Fruit fly (Drosophila melanogaster) whole organism, embryonic: ENCODE results near the gene SkpD.

Experiments used
- Blimp-1 ChIP-seq: fragments of 200-800 bp; sonication (Bioruptor generic); optimal IDR thresholded peaks from 3 replicates; lab custom pipeline; 2018; ENCODE audit warnings: missing biosample characterization, missing genetic modification characterization, mild to moderate bottlenecking, moderate library complexity, missing genetic modification reagents
- CG11456 ChIP-seq: fragments of 200-800 bp; sonication (Bioruptor generic); IDR thresholded peaks from 3 replicates; pipeline ENCODE4 v1.3.6; 2022; ENCODE audit warnings: missing biosample characterization, missing genetic modification characterization
- CG15479 ChIP-seq: fragments of 200-800 bp; sonication (Bioruptor generic); optimal IDR thresholded peaks from 3 replicates; lab custom pipeline; 2019; ENCODE audit warnings: missing biosample characterization, mild to moderate bottlenecking, missing genetic modification characterization, moderate library complexity
- CG15601 ChIP-seq: fragments of 200-800 bp; sonication (Bioruptor generic); optimal IDR thresholded peaks from 3 replicates; lab custom pipeline; 2019; ENCODE audit warnings: missing biosample characterization, mild to moderate bottlenecking, missing genetic modification characterization, moderate library complexity
- CG17568 ChIP-seq: fragments of 200-800 bp; sonication (Bioruptor generic); optimal IDR thresholded peaks from 2 replicates; lab custom pipeline; 2018; ENCODE audit warnings: missing biosample characterization, mild to moderate bottlenecking, missing genetic modification characterization, moderate library complexity
- CG1792 ChIP-seq: fragments of 200-800 bp; sonication (Bioruptor generic); optimal IDR thresholded peaks from 2 replicates; lab custom pipeline; 2016; ENCODE audit warnings: missing biosample characterization, missing genetic modification characterization
- CG1832 ChIP-seq: fragments of 200-800 bp; sonication (Bioruptor generic); optimal IDR thresholded peaks from 2 replicates; lab custom pipeline; 2017; ENCODE audit warnings: missing biosample characterization, mild to moderate bottlenecking, missing genetic modification characterization, inconsistent platforms
- CG3065 ChIP-seq: fragments of 200-800 bp; sonication (Bioruptor generic); optimal IDR thresholded peaks from 2 replicates; lab custom pipeline; 2016; ENCODE audit warnings: missing biosample characterization, missing genetic modification characterization
- CG32772 ChIP-seq: fragments of 200-800 bp; sonication (Bioruptor generic); IDR thresholded peaks from 2 replicates; pipeline ENCODE4 v1.3.6; 2022; ENCODE audit warnings: missing biosample characterization, missing genetic modification characterization
- CG4820 ChIP-seq: fragments of 200-800 bp; sonication (Bioruptor generic); optimal IDR thresholded peaks from 3 replicates; lab custom pipeline; 2016; ENCODE audit warnings: missing biosample characterization, missing genetic modification characterization
- CG8478 ChIP-seq: fragments of >200 bp; optimal IDR thresholded peaks from 2 replicates; lab custom pipeline; 2018
- CG8924 ChIP-seq: fragments of 200-800 bp; optimal IDR thresholded peaks from 3 replicates; lab custom pipeline; 2019; ENCODE audit warnings: missing biosample characterization, mild to moderate bottlenecking, missing genetic modification characterization, moderate library complexity
- D ChIP-seq, 2 experiments: fragments of 200-800 bp in 1 of 2; fragments of >200 bp in 1 of 2; sonication (Bioruptor generic) in 1 of 2; optimal IDR thresholded peaks; 2 replicates in 1 of 2; 3 replicates in 1 of 2; lab custom pipeline; 2017; ENCODE audit warnings: mild to moderate bottlenecking in 1 of 2, missing biosample characterization in 1 of 2, missing genetic modification characterization in 1 of 2, missing genetic modification reagents in 1 of 2
- Deaf1 ChIP-seq: fragments of 200-800 bp; optimal IDR thresholded peaks from 3 replicates; lab custom pipeline; 2019; ENCODE audit warnings: missing biosample characterization, mild to moderate bottlenecking, missing genetic modification characterization, moderate library complexity
- Ets65A ChIP-seq: fragments of 200-800 bp; sonication (Bioruptor generic); peaks from one replicate; lab custom pipeline; 2016; ENCODE audit warnings: missing biosample characterization, missing genetic modification characterization
- Hr78 ChIP-seq, 2 experiments: fragments of 200-800 bp in 1 of 2; fragments of >200 bp in 1 of 2; sonication (Bioruptor generic) in 1 of 2; optimal IDR thresholded peaks; 2 replicates each; lab custom pipeline; 2017 to 2019; ENCODE audit warnings: missing biosample characterization in 2 of 2, missing genetic modification characterization in 2 of 2, mild to moderate bottlenecking in 1 of 2, moderate library complexity in 1 of 2
- Med ChIP-seq: fragments of 200-800 bp; sonication (Bioruptor generic); peaks from one replicate; lab custom pipeline; 2016; ENCODE audit warnings: missing biosample characterization, missing genetic modification characterization, mild to moderate bottlenecking, inconsistent platforms, moderate library complexity
- Stat92E ChIP-seq, 3 experiments: fragments of >200 bp in 2 of 3; fragments of 200-800 bp in 1 of 3; sonication (Bioruptor generic) in 1 of 3; optimal IDR thresholded peaks; 2 replicates each; lab custom pipeline; 2017 to 2019; ENCODE audit warnings: missing biosample characterization in 3 of 3, missing genetic modification characterization in 3 of 3, mild to moderate bottlenecking in 1 of 3, moderate library complexity in 1 of 3
- Tbp ChIP-seq: fragments of >200 bp; optimal IDR thresholded peaks from 2 replicates; lab custom pipeline; 2018; ENCODE audit warnings: missing biosample characterization, missing genetic modification characterization
- Trl ChIP-seq, 3 experiments: fragments of >200 bp in 2 of 3; fragments of 200-800 bp in 1 of 3; sonication (Bioruptor generic) in 1 of 3; optimal IDR thresholded peaks; 2 replicates in 1 of 3; 3 replicates in 2 of 3; lab custom pipeline; 2016 to 2017; ENCODE audit warnings: missing biosample characterization in 1 of 3, missing genetic modification characterization in 1 of 3
- Vsx1 ChIP-seq: fragments of 200-800 bp; sonication (Bioruptor generic); optimal IDR thresholded peaks from 2 replicates; lab custom pipeline; 2017; ENCODE audit warnings: missing biosample characterization, mild to moderate bottlenecking, missing genetic modification characterization, missing genetic modification reagents
- Xbp1 ChIP-seq: fragments of 200-800 bp; sonication (Bioruptor generic); optimal IDR thresholded peaks from 3 replicates; lab custom pipeline; 2016; ENCODE audit warnings: missing biosample characterization, mild to moderate bottlenecking, missing genetic modification characterization
- Xrp1 ChIP-seq: fragments of 200-800 bp; sonication (Bioruptor generic); IDR thresholded peaks from 2 replicates; pipeline ENCODE4 v1.3.6; 2022; ENCODE audit warnings: missing biosample characterization, missing genetic modification characterization
- eyg ChIP-seq: fragments of 200-800 bp; sonication (Bioruptor generic); optimal IDR thresholded peaks from 3 replicates; lab custom pipeline; 2016; ENCODE audit warnings: missing biosample characterization, missing genetic modification characterization
- gcm ChIP-seq: fragments of 200-800 bp; sonication (Bioruptor generic); optimal IDR thresholded peaks from 2 replicates; lab custom pipeline; 2019; ENCODE audit warnings: missing biosample characterization, mild to moderate bottlenecking, missing genetic modification characterization, moderate library complexity
- grau ChIP-seq: fragments of 200-800 bp; optimal IDR thresholded peaks from 3 replicates; lab custom pipeline; 2019; ENCODE audit warnings: missing biosample characterization, mild to moderate bottlenecking, missing genetic modification characterization, moderate library complexity
- lmd ChIP-seq: fragments of 200-800 bp; sonication (Bioruptor generic); IDR thresholded peaks from 2 replicates; pipeline ENCODE4 v1.3.6; 2022; ENCODE audit warnings: missing biosample characterization, missing genetic modification characterization
- nau ChIP-seq: fragments of 200-800 bp; sonication (Bioruptor generic); optimal IDR thresholded peaks from 3 replicates; lab custom pipeline; 2017; ENCODE audit warnings: missing biosample characterization, mild to moderate bottlenecking, missing genetic modification characterization, missing genetic modification reagents
- phol ChIP-seq: fragments of 200-800 bp; sonication (Bioruptor generic); optimal IDR thresholded peaks from 3 replicates; lab custom pipeline; 2018; ENCODE audit warnings: missing biosample characterization, mild to moderate bottlenecking, missing genetic modification characterization, moderate library complexity
- prd ChIP-seq, 3 experiments: fragments of >200 bp in 2 of 3; fragments of 200-800 bp in 1 of 3; sonication (Bioruptor generic) in 1 of 3; optimal IDR thresholded peaks in 2 of 3; IDR thresholded peaks in 1 of 3; 2 replicates in 2 of 3; 3 replicates in 1 of 3; pipeline versions ENCODE4 v1.3.6 to Lab custom; 2017 to 2022; ENCODE audit warnings: missing biosample characterization in 1 of 3, missing genetic modification characterization in 1 of 3
- pros ChIP-seq: fragments of 200-800 bp; sonication (Bioruptor generic); optimal IDR thresholded peaks from 3 replicates; lab custom pipeline; 2019; ENCODE audit warnings: missing biosample characterization, mild to moderate bottlenecking, missing genetic modification characterization, moderate library complexity
- pum ChIP-seq: fragments of 200-800 bp; sonication (Bioruptor generic); optimal IDR thresholded peaks from 2 replicates; lab custom pipeline; 2016; ENCODE audit warnings: missing biosample characterization, missing genetic modification characterization
- sim ChIP-seq: fragments of 200-800 bp; sonication (Bioruptor generic); IDR thresholded peaks from 2 replicates; pipeline ENCODE4 v1.3.6; 2022; ENCODE audit warnings: missing biosample characterization, missing genetic modification characterization
- sqz ChIP-seq: fragments of 200-800 bp; sonication (Bioruptor generic); optimal IDR thresholded peaks from 3 replicates; lab custom pipeline; 2018; ENCODE audit warnings: missing biosample characterization, mild to moderate bottlenecking, missing genetic modification characterization
- tll ChIP-seq, 2 experiments: fragments of 200-800 bp in 1 of 2; fragments of >200 bp in 1 of 2; sonication (Bioruptor generic) in 1 of 2; optimal IDR thresholded peaks; 2 replicates each; lab custom pipeline; 2017 to 2019; ENCODE audit warnings: missing biosample characterization in 2 of 2, missing genetic modification characterization in 2 of 2, mild to moderate bottlenecking in 1 of 2, moderate library complexity in 1 of 2
- tna ChIP-seq: fragments of 200-800 bp; sonication (Bioruptor generic); IDR thresholded peaks from 2 replicates; pipeline ENCODE4 v1.3.6; 2022; ENCODE audit warnings: missing biosample characterization, missing genetic modification characterization; ENCODE audit not compliant: partially characterized antibody
- twi ChIP-seq: fragments of 200-800 bp; optimal IDR thresholded peaks from 2 replicates; lab custom pipeline; 2019; ENCODE audit warnings: missing biosample characterization, mild to moderate bottlenecking, missing genetic modification characterization, moderate library complexity
- zf30C ChIP-seq: fragments of 200-800 bp; sonication (Bioruptor generic); optimal IDR thresholded peaks from 3 replicates; lab custom pipeline; 2018; ENCODE audit warnings: missing biosample characterization, mild to moderate bottlenecking, missing genetic modification characterization

Gene SkpD

DNA sequence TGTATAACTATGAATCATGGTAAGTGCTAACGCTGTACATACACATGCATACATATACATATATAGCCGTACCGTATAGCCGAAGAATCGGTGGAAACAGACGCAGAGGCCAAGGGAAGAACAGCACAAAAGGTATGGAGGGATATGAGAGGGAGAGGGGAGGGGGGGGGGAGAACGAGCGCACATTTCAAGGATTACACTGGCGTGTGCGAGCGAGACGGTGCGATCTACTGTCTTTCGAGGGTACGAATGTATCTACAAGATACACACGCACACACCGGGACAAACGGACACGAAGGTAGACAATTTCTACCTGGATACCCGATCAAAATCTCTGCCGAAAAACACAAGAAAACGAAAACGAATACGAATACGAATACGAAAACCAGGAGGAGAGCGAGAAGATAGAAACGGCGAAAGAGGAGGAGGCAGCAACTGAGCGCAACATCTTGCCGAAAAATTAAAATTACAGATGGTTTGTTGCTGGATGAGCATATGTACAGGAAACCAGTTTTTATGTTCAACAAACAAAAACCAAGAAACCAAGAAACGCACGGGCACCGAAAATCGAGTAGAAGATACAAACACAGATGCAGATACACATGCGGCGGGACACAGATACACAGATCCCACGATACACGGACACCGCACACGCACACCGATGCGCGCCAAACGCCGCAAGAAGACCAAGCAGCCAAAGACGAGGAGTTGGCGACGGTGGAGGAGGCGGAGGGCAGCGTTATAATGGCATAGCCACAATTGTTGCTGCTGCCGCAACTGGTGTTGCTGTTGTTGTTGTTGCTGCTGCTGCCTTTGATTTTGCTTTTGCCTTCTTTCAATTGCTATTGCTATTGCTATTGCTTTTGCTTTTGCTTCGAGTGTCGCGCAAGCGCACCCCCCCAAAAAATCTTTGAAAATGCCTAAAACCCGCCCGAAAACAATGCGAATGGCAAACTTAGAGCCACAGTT, 38.5 kb upstream of the SkpD start (continued):
- no peak for TF ChIP-seq CG32772 (GFP tag; lab: Robert Waterston, UW)

DNA sequence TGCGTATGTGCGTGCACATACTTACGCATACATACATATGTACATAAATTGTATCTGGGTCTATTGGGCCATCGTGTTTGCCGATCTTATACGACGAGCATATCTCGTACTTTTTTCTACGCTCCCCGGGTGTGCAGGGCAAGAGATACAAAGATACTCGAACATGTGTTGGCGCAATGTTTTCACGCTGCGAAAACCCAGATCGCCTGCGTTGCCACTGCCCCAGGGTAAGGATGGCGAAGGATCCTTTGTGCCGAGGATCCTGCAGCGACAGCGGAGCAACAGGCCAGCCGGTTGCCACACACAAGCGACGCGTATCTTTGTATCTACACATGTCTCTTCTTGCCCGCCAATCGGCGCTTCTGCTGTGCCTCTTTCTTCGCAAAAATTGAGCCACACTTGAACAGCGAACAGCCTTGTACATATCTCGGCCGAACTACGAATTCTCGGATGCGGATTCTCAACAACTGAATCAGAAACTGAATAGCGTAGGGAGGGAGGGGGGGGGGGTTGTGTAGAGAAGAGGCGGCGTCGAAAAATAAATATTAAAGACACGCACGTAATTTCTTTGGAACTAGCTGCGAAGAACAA, 37.4 kb upstream of the SkpD start:
- TF ChIP-seq pros (GFP tag; lab: Kevin White, UChicago) (peak; percentile 23), CG15479 (GFP tag; lab: Kevin White, UChicago) (peak; percentile 97), Stat92E (GFP tag; optimal IDR thresholded peaks at IDR 0.05; lab: Kevin White, UChicago) (peak in 1 of 3 experiments; percentile 35), Med (peak; percentile 32), twi (peak; percentile 97), Blimp-1 (no peak), CG4820 (GFP tag; lab: Kevin White, UChicago) (no peak), grau (tag; lab: Kevin White, UChicago) (no peak), CG8924 (tag; lab: Kevin White, UChicago) (peak; percentile 7), Deaf1 (peak; percentile 21)

DNA sequence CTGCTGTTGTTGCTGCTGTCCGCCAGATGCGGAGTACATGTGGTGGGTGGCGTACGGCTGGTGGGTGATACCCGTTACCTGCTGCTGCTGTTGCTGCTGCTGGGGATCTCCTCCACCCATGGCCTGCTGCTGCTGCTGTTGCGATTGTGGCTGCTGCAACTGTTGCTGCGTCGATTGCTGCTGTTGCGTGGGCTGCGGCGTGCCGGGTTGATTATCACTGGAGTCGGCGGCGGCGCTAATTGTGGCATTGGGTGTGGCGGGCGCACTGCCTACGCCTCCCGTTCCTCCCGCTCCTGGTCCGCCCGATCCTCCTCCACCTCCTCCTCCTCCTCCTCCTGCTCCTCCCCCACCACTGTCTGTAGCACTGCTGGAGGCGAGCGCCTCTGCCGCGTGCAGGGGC, 30.7 kb upstream of the SkpD start:
- TF ChIP-seq CG1792: no peak
- TF ChIP-seq prd (optimal IDR thresholded peaks at IDR 0.05; lab: Kevin White, UChicago): no peak
- peak; percentile 5; the same call in 1 of the 3 replicates for TF ChIP-seq prd (GFP tag; IDR thresholded peaks at IDR 0.05; lab: Robert Waterston, UW)
- TF ChIP-seq CG8478 (lab: Kevin White, UChicago): peak; percentile 61
- TF ChIP-seq, all 482 proteins: peak for 2

DNA sequence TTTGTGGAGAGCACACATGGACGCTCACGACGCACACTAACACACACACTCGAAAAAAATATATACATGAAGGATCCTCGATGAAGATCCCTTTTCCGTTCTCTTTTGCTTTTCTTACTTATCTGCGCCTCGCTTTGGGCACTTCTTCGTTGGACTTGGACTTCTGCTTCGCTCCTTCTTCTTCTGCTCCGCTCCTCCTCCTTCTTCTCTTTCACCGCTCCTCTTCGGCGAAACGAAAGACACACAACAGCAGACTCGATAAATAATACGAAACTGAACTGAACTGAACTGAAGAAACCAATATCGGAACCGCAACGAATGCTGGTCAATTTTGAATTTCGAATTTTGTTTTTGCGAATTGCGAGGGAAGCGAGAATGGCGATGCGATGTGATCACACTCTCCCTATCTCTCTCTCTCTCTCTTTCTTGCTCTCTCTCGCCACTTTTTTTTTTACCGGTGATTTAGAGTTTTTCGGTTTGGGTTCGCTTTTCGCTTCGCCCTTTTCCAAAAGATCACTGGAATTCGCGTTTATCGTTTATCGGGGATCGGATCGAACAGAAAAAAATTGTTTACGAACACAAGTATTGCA, 29.7 kb upstream of the SkpD start:
- TF ChIP-seq Hr78 (GFP tag; optimal IDR thresholded peaks at IDR 0.05; lab: Kevin White, UChicago): no peak
- TF ChIP-seq lmd (GFP tag; lab: Robert Waterston, UW): no peak
- no peak for TF ChIP-seq sim (GFP tag; lab: Robert Waterston, UW)
- TF ChIP-seq zf30C (GFP tag; lab: Kevin White, UChicago): peak; percentile 43
- TF ChIP-seq sqz (GFP tag; lab: Kevin White, UChicago): peak; percentile 44
- TF ChIP-seq tna (GFP tag; lab: Robert Waterston, UW): no peak
- TF ChIP-seq Vsx1 (GFP tag; lab: Kevin White, UChicago): no peak
- peak in 1 of 2 experiments; percentile 17 for TF ChIP-seq Trl (optimal IDR thresholded peaks at IDR 0.05; lab: Kevin White, UChicago)
- no peak for TF ChIP-seq Trl (GFP tag; optimal IDR thresholded peaks at IDR 0.05; lab: Kevin White, UChicago)
- no peak for TF ChIP-seq Xrp1 (GFP tag; lab: Robert Waterston, UW)
- no peak for TF ChIP-seq CG3065 (GFP tag; lab: Kevin White, UChicago)
- TF ChIP-seq Xbp1 (GFP tag; lab: Kevin White, UChicago): no peak
- peak; percentile 25 for TF ChIP-seq CG1832 (GFP tag; lab: Kevin White, UChicago)
- TF ChIP-seq CG15479 (GFP tag; lab: Kevin White, UChicago): peak; percentile 50

DNA sequence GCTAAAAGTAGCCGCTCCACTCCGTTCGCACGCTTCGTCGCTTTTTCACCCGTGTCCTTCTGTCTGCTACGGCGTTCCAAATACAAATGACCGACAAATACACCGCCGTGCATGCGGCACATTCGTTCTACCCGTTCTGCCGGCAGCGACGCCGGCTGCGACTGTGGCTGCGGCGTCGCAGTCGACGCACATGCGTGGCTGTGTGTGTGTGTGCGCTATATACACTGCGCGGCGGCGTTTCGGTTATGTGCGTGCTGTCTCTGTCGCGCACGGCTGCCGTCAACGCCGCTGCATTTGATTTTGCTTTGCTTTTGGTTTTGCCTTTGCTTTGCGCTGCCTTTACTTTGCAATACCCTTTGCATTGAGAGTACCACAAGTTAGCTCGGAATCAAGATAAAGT, 29.1 kb upstream of the SkpD start, which contains the start of gene zld:
TSS of gene zld (minus strand) at position 92 of the 400 bp plus-strand sequence.
- TF ChIP-seq CG17568 (GFP tag; lab: Kevin White, UChicago) (no peak), CG15601 (tag; lab: Kevin White, UChicago) (no peak), eyg (GFP tag; lab: Kevin White, UChicago) (no peak), CG11456 (no peak), D (optimal IDR thresholded peaks at IDR 0.05; lab: Kevin White, UChicago) (no peak), D (GFP tag; optimal IDR thresholded peaks at IDR 0.05; lab: Kevin White, UChicago) (no peak), Tbp (no peak), CG1832 (GFP tag; lab: Kevin White, UChicago) (peak; percentile 71), gcm (GFP tag; lab: Kevin White, UChicago) (no peak), nau (GFP tag; lab: Kevin White, UChicago) (no peak), pum (GFP tag; lab: Kevin White, UChicago) (no peak), tll (GFP tag; optimal IDR thresholded peaks at IDR 0.05; lab: Kevin White, UChicago) (peak in 1 of 2 experiments; percentile 32), Ets65A (no peak), phol (no peak)
